Worm (Caenorhabditis elegans) whole organism, mixed stage, embryonic: Measurements from ENCODE around the gene T06C10.3.

Experiments used
- drap-1 ChIP-seq: fragments of 200-800 bp; sonication (Bioruptor generic); optimal IDR thresholded peaks from 3 replicates; lab custom pipeline; 2018; ENCODE audit warnings: mild to moderate bottlenecking, missing genetic modification characterization, missing compliant biosample characterization
- sem-2 ChIP-seq: fragments of 200-800 bp; sonication (Bioruptor generic); optimal IDR thresholded peaks from 2 replicates; lab custom pipeline; 2018; ENCODE audit warnings: mild to moderate bottlenecking, missing genetic modification characterization, missing compliant biosample characterization
- tbx-8 ChIP-seq: fragments of 200-800 bp; sonication (Bioruptor generic); optimal IDR thresholded peaks from 2 replicates; lab custom pipeline; 2018; ENCODE audit warnings: mild to moderate bottlenecking, missing genetic modification characterization, moderate library complexity, missing compliant biosample characterization
- unc-62 ChIP-seq: fragments of 150-350 bp; optimal IDR thresholded peaks from 2 replicates; lab custom pipeline; 2014; ENCODE audit warnings: missing biosample characterization, missing genetic modification reagents, missing genetic modification characterization

DNA sequence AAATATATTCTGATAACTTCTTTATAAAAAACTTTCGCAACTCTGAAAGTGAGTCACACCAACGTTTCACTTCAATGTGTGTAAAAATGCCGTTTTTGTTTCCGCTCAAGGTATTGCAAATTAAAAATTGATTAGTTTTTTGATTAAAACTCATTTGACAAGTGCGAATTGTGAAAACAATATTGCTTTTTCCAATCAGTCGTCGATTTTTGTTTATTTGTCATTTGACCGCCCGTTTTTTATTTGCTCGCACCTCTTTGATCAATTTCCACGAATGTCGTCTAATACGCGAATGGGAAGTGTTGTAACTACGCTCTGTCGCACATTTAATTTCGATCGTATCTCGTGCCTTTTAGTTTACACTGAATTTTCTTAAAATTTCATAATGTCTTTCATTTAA lies 40.4 kb upstream of the T06C10.3 start, which contains the start of gene mvb-12:
- TF ChIP-seq sem-2 (GFP tag; lab: Kevin White, UChicago) (no peak), unc-62 (GFP tag; lab: Kevin White, UChicago) (no peak), tbx-8 (GFP tag; lab: Kevin White, UChicago) (no peak), drap-1 (GFP tag; lab: Kevin White, UChicago) (no peak)
